Worm (Caenorhabditis elegans): ENCODE measurements around the gene T16A1.5.

DNA sequence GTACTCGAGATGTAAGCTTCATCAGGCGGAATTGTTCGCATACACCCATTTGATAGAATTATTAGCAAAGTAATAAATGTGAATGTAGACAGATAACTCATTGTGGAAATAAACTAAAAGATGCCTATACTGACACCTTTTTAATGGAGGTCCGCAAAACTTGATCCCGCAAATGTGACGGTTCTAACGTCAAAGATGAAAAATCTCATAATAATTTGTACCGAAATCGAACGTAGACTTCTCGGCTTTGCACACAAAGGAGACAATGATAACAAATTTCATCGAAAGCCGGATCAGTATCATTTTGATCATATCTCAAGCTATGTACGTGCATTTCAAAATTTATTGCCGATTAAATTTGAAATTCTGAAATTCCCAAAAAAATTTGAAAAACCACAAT is 24.7 kb upstream of the T16A1.5 start, which contains the start of gene R52.4:
- no peak for TF ChIP-seq rcor-1 (GFP tag; IDR thresholded peaks at IDR 0.05)
- no peak for TF ChIP-seq ama-1 (optimal IDR thresholded peaks at IDR 0.05)
- TF ChIP-seq ama-1 (GFP tag; optimal IDR thresholded peaks at IDR 0.05) = no peak
- TF ChIP-seq unc-62 (GFP tag; optimal IDR thresholded peaks at IDR 0.05) = no peak
- no peak for TF ChIP-seq lsl-1 (GFP tag; optimal IDR thresholded peaks at IDR 0.05)
- no peak for TF ChIP-seq snpc-1.1 (tag; optimal IDR thresholded peaks at IDR 0.05; ENCODE audit: insufficient read depth)
- no peak for TF ChIP-seq ceh-100 (GFP tag; IDR thresholded peaks at IDR 0.05)
- no peak for TF ChIP-seq him-1 (tag; optimal IDR thresholded peaks at IDR 0.05)
- TF ChIP-seq tbp1 (GFP tag; optimal IDR thresholded peaks at IDR 0.05) = no peak
- TF ChIP-seq ZK185.1 (tag; optimal IDR thresholded peaks at IDR 0.05; ENCODE audit: poor library complexity, severe bottlenecking) = no peak
- TF ChIP-seq nfya-1 (tag; optimal IDR thresholded peaks at IDR 0.05; ENCODE audit: borderline replicate concordance, insufficient read depth) = no peak
- TF ChIP-seq somi-1 (GFP tag; optimal IDR thresholded peaks at IDR 0.05) = no peak
- TF ChIP-seq dox-1 (GFP tag; IDR thresholded peaks at IDR 0.05) = no peak
- no peak for TF ChIP-seq ztf-6 (GFP tag; IDR thresholded peaks at IDR 0.05)

All from whole organism, young adult.